Fruit fly (Drosophila melanogaster) whole organism, wandering third instar larva: ENCODE data around the gene BomT3.

Source experiments
- Dfd ChIP-seq: fragments of >200 bp; optimal IDR thresholded peaks from 2 replicates; lab custom pipeline; 2017; ENCODE audit warnings: missing biosample characterization, missing genetic modification characterization
- Hnf4 ChIP-seq: fragments of 200-800 bp; sonication (Bioruptor generic); optimal IDR thresholded peaks from 2 replicates; lab custom pipeline; 2016; ENCODE audit warnings: missing biosample characterization, mild to moderate bottlenecking, missing genetic modification characterization
- usp ChIP-seq: fragments of >200 bp; optimal IDR thresholded peaks from 2 replicates; lab custom pipeline; 2017; ENCODE audit warnings: missing biosample characterization, missing genetic modification characterization

DNA sequence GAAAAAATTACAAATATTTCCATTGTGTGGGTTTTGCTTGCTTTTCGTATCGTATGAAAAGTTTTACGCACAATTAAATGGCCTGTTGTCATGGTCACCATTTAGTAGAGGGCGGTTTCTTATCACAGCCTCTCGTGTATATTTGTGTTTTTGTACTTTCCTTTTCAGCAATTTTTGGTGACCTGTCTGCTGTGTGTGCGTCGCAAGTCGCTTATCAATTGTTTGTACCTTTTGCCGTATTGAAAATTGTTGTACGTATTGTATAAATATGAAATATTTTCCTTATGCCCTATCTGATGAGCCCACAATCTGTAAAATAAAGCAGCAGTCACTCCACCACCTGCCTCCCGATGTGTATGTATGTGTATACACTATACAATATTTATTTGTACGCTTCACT is 19.8 kb downstream of the BomT3 start:
- TF ChIP-seq usp (GFP tag; lab: Kevin White, UChicago): no peak
- TF ChIP-seq Dfd: no peak
- TF ChIP-seq Hnf4 (GFP tag; lab: Kevin White, UChicago): no peak
